Fruit fly (Drosophila melanogaster) whole organism, embryonic: ENCODE results near the gene Chd1.

Experiments
- Ada2b ChIP-seq: fragments of 200-800 bp; sonication (Bioruptor generic); IDR thresholded peaks from 2 replicates; pipeline ENCODE4 v1.3.6; 2022; ENCODE audit warnings: missing biosample characterization, missing genetic modification characterization
- BEAF-32 ChIP-seq: fragments of 200-800 bp; sonication (Bioruptor generic); optimal IDR thresholded peaks from 3 replicates; lab custom pipeline; 2017; ENCODE audit warnings: missing biosample characterization, missing genetic modification characterization, mild to moderate bottlenecking, moderate library complexity, missing genetic modification reagents
- Blimp-1 ChIP-seq: fragments of 200-800 bp; sonication (Bioruptor generic); optimal IDR thresholded peaks from 3 replicates; lab custom pipeline; 2018; ENCODE audit warnings: missing biosample characterization, missing genetic modification characterization, mild to moderate bottlenecking, moderate library complexity, missing genetic modification reagents
- CG10654 ChIP-seq: fragments of 200-800 bp; sonication (Bioruptor generic); optimal IDR thresholded peaks from 2 replicates; lab custom pipeline; 2016; ENCODE audit warnings: missing biosample characterization, missing genetic modification characterization
- CG12659 ChIP-seq: fragments of 200-800 bp; sonication (Bioruptor generic); optimal IDR thresholded peaks from 3 replicates; lab custom pipeline; 2017; ENCODE audit warnings: mild to moderate bottlenecking, missing biosample characterization, missing genetic modification reagents, missing genetic modification characterization
- CG13287 ChIP-seq: fragments of 200-800 bp; sonication (Bioruptor generic); IDR thresholded peaks from 2 replicates; pipeline ENCODE4 v1.3.6; 2022; ENCODE audit warnings: missing biosample characterization, missing genetic modification characterization; ENCODE audit not compliant: partially characterized antibody
- CG14965 ChIP-seq: fragments of 200-800 bp; sonication (Bioruptor generic); optimal IDR thresholded peaks from 2 replicates; lab custom pipeline; 2016; ENCODE audit warnings: missing biosample characterization, missing genetic modification characterization, borderline replicate concordance
- CG18011 ChIP-seq: fragments of 200-800 bp; sonication (Bioruptor generic); optimal IDR thresholded peaks from 2 replicates; lab custom pipeline; 2017; ENCODE audit warnings: missing biosample characterization, missing genetic modification characterization, mild to moderate bottlenecking, moderate library complexity, missing genotype
- CG2875 ChIP-seq: fragments of 200-800 bp; sonication (Bioruptor generic); optimal IDR thresholded peaks from 2 replicates; lab custom pipeline; 2017; ENCODE audit warnings: missing biosample characterization, mild to moderate bottlenecking, missing genetic modification characterization, missing genetic modification reagents
- CG31441 ChIP-seq: fragments of 200-800 bp; sonication (Bioruptor generic); IDR thresholded peaks from 2 replicates; pipeline ENCODE4 v1.3.6; 2022; ENCODE audit warnings: missing biosample characterization, missing genetic modification characterization
- CG4328 ChIP-seq: fragments of 200-800 bp; sonication (Bioruptor generic); optimal IDR thresholded peaks from 3 replicates; lab custom pipeline; 2017; ENCODE audit warnings: missing biosample characterization, missing genetic modification reagents, missing genetic modification characterization
- CG4360 ChIP-seq: fragments of 200-800 bp; sonication (Bioruptor generic); IDR thresholded peaks from 2 replicates; pipeline ENCODE4 v1.3.6; 2022; ENCODE audit warnings: missing biosample characterization, missing genetic modification characterization
- CG5180 ChIP-seq: fragments of 200-800 bp; sonication (Bioruptor generic); optimal IDR thresholded peaks from 3 replicates; lab custom pipeline; 2017; ENCODE audit warnings: missing biosample characterization, missing genetic modification characterization, mild to moderate bottlenecking, moderate library complexity, missing genetic modification reagents
- CG6272 ChIP-seq: fragments of 200-800 bp; sonication (Bioruptor generic); IDR thresholded peaks from 2 replicates; pipeline ENCODE4 v1.3.6; 2022; ENCODE audit warnings: missing biosample characterization, missing genetic modification characterization
- CG7271 ChIP-seq: fragments of 200-800 bp; sonication (Bioruptor generic); optimal IDR thresholded peaks from 2 replicates; lab custom pipeline; 2018; ENCODE audit warnings: missing biosample characterization, mild to moderate bottlenecking, missing genetic modification characterization, moderate library complexity
- CG7963 ChIP-seq: fragments of 200-800 bp; sonication (Bioruptor generic); IDR thresholded peaks from 3 replicates; pipeline ENCODE4 v1.3.6; 2022; ENCODE audit warnings: missing biosample characterization, missing genetic modification characterization; ENCODE audit not compliant: partially characterized antibody
- Chrac-16 ChIP-seq: fragments of 200-800 bp; sonication (Bioruptor generic); optimal IDR thresholded peaks from 3 replicates; lab custom pipeline; 2016; ENCODE audit warnings: missing biosample characterization, missing genetic modification characterization
- Dip3 ChIP-seq: fragments of 200-800 bp; sonication (Bioruptor generic); optimal IDR thresholded peaks from 3 replicates; lab custom pipeline; 2016; ENCODE audit warnings: missing biosample characterization, missing genetic modification characterization
- Doc3 ChIP-seq: fragments of 200-800 bp; sonication (Bioruptor generic); IDR thresholded peaks from 3 replicates; pipeline ENCODE4 v1.3.6; 2022; ENCODE audit warnings: missing biosample characterization, missing genetic modification characterization; ENCODE audit not compliant: partially characterized antibody
- Ets65A ChIP-seq: fragments of 200-800 bp; sonication (Bioruptor generic); peaks from one replicate; lab custom pipeline; 2016; ENCODE audit warnings: missing biosample characterization, missing genetic modification characterization
- HLH54F ChIP-seq: fragments of 200-800 bp; sonication (Bioruptor generic); optimal IDR thresholded peaks from 3 replicates; lab custom pipeline; 2016; ENCODE audit warnings: missing biosample characterization, missing genetic modification characterization
- Hmr ChIP-seq: fragments of 200-800 bp; sonication (Bioruptor generic); optimal IDR thresholded peaks from 3 replicates; lab custom pipeline; 2017; ENCODE audit warnings: mild to moderate bottlenecking, missing biosample characterization, missing genetic modification reagents, missing genetic modification characterization
- Hr3 ChIP-seq: fragments of 200-800 bp; sonication (Bioruptor generic); optimal IDR thresholded peaks from 3 replicates; lab custom pipeline; 2016; ENCODE audit warnings: missing biosample characterization, missing genetic modification characterization
- Lim3 ChIP-seq: fragments of 200-800 bp; sonication (Bioruptor generic); IDR thresholded peaks from 2 replicates; pipeline ENCODE4 v1.3.6; 2022; ENCODE audit warnings: missing biosample characterization, missing genetic modification characterization
- Oaz ChIP-seq: fragments of 200-800 bp; sonication (Bioruptor generic); IDR thresholded peaks from 2 replicates; pipeline ENCODE4 v1.3.6; 2022; ENCODE audit warnings: missing biosample characterization, missing genetic modification characterization
- Opbp ChIP-seq: fragments of 200-800 bp; sonication (Bioruptor generic); IDR thresholded peaks from 3 replicates; pipeline ENCODE4 v1.3.6; 2022; ENCODE audit warnings: missing biosample characterization, missing genetic modification characterization; ENCODE audit not compliant: partially characterized antibody
- Poxn ChIP-seq: fragments of 200-800 bp; sonication (Bioruptor generic); IDR thresholded peaks from 2 replicates; pipeline ENCODE4 v1.3.6; 2022; ENCODE audit warnings: missing biosample characterization, missing genetic modification characterization
- Ptx1 ChIP-seq: fragments of 200-800 bp; sonication (Bioruptor generic); IDR thresholded peaks from 2 replicates; pipeline ENCODE4 v1.3.6; 2022; ENCODE audit warnings: missing biosample characterization, missing genetic modification characterization
- Sry-δ ChIP-seq: fragments of 200-800 bp; sonication (Bioruptor generic); optimal IDR thresholded peaks from 2 replicates; lab custom pipeline; 2016; ENCODE audit warnings: missing biosample characterization, missing genetic modification characterization
- ara ChIP-seq: fragments of 200-800 bp; sonication (Bioruptor generic); IDR thresholded peaks from 2 replicates; pipeline ENCODE4 v1.3.6; 2022; ENCODE audit warnings: missing biosample characterization, missing genetic modification characterization
- ase ChIP-seq: fragments of 200-800 bp; sonication (Bioruptor generic); IDR thresholded peaks from 3 replicates; pipeline ENCODE4 v1.3.6; 2022; ENCODE audit warnings: missing biosample characterization, missing genetic modification characterization
- az2 ChIP-seq: fragments of 200-800 bp; sonication (Bioruptor generic); optimal IDR thresholded peaks from 3 replicates; lab custom pipeline; 2016; ENCODE audit warnings: missing biosample characterization, missing genetic modification characterization
- btn ChIP-seq: fragments of 200-800 bp; sonication (Bioruptor generic); optimal IDR thresholded peaks from 2 replicates; lab custom pipeline; 2016; ENCODE audit warnings: missing biosample characterization, missing genetic modification characterization
- cato ChIP-seq: fragments of 200-800 bp; sonication (Bioruptor generic); optimal IDR thresholded peaks from 2 replicates; lab custom pipeline; 2016; ENCODE audit warnings: missing biosample characterization, missing genetic modification characterization, borderline replicate concordance
- chinmo ChIP-seq: fragments of 200-800 bp; sonication (Bioruptor generic); IDR thresholded peaks from 4 replicates; pipeline ENCODE4 v1.3.6; 2022; ENCODE audit warnings: missing biosample characterization, missing genetic modification characterization; ENCODE audit not compliant: partially characterized antibody
- danr ChIP-seq: fragments of 200-800 bp; sonication (Bioruptor generic); IDR thresholded peaks from 2 replicates; pipeline ENCODE4 v1.3.6; 2022; ENCODE audit warnings: missing biosample characterization, missing genetic modification characterization
- en ChIP-seq: fragments of 200-800 bp; sonication (Bioruptor generic); optimal IDR thresholded peaks from 2 replicates; lab custom pipeline; 2016; ENCODE audit warnings: missing biosample characterization, missing genetic modification characterization
- ftz-f1 ChIP-seq: fragments of 200-800 bp; sonication (Bioruptor generic); optimal IDR thresholded peaks from 2 replicates; lab custom pipeline; 2016; ENCODE audit warnings: missing biosample characterization, missing genetic modification characterization
- gcm2 ChIP-seq: fragments of 200-800 bp; sonication (Bioruptor generic); optimal IDR thresholded peaks from 2 replicates; lab custom pipeline; 2016; ENCODE audit warnings: missing biosample characterization, missing genetic modification characterization
- insv ChIP-seq, 2 experiments: fragments of 200-800 bp; sonication (Bioruptor generic); optimal IDR thresholded peaks; 3 replicates each; lab custom pipeline; 2016 to 2018; ENCODE audit warnings: missing biosample characterization in 2 of 2, missing genetic modification characterization in 2 of 2
- oc ChIP-seq: fragments of 200-800 bp; sonication (Bioruptor generic); optimal IDR thresholded peaks from 2 replicates; lab custom pipeline; 2018; ENCODE audit warnings: missing biosample characterization, mild to moderate bottlenecking, missing genetic modification characterization, moderate library complexity
- sim ChIP-seq: fragments of 200-800 bp; sonication (Bioruptor generic); IDR thresholded peaks from 2 replicates; pipeline ENCODE4 v1.3.6; 2022; ENCODE audit warnings: missing biosample characterization, missing genetic modification characterization
- sr ChIP-seq: fragments of 200-800 bp; sonication (Bioruptor generic); IDR thresholded peaks from 3 replicates; pipeline ENCODE4 v1.3.6; 2022; ENCODE audit warnings: missing biosample characterization, missing genetic modification characterization
- stc ChIP-seq: fragments of 200-800 bp; sonication (Bioruptor generic); IDR thresholded peaks from 2 replicates; pipeline ENCODE4 v1.3.6; 2022; ENCODE audit warnings: missing biosample characterization, missing genetic modification characterization
- sug ChIP-seq: fragments of 200-800 bp; optimal IDR thresholded peaks from 2 replicates; lab custom pipeline; 2019; ENCODE audit warnings: missing biosample characterization, mild to moderate bottlenecking, missing genetic modification characterization, moderate library complexity
- tna ChIP-seq: fragments of 200-800 bp; sonication (Bioruptor generic); IDR thresholded peaks from 2 replicates; pipeline ENCODE4 v1.3.6; 2022; ENCODE audit warnings: missing biosample characterization, missing genetic modification characterization; ENCODE audit not compliant: partially characterized antibody
- trh ChIP-seq: fragments of 200-800 bp; sonication (Bioruptor generic); optimal IDR thresholded peaks from 2 replicates; lab custom pipeline; 2016; ENCODE audit warnings: missing biosample characterization, missing genetic modification characterization
- wek ChIP-seq: fragments of 200-800 bp; sonication (Bioruptor generic); optimal IDR thresholded peaks from 3 replicates; lab custom pipeline; 2018; ENCODE audit warnings: missing biosample characterization, mild to moderate bottlenecking, missing genetic modification characterization, moderate library complexity

The Chd1 gene

DNA sequence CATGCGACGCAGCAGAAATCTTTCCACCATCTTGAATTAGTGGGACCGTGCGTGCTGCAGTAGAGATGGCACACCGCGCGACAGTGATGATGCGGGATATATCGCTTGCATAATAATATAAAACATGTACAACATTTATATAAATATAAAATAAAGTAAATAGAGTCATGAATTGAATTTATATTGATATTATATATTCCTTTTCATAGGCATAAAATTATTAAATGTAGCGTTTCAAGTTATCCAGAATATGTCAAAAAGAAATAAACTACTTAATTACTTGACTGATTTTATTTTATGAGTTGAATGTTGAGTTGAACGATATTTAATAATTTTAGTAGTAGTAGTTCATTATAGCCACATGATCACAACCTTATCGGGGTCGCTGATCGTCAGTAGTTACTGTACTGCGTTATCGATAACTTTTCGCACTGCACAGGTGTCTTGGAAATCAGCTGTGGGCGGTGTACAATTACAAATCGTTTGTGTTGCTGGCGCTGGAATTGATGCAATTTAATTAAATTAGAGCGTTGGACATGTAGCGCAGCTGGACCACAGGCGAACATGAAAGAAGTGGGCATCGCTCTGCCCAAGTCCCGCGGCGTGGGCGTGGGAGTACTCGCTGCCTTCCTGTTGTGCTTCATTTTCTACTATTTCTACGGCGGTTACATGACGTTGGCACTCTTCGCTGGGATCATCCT, at the start of gene Chd1, which contains the start of gene Bem46 (continued):
- peak; percentile 94 for TF ChIP-seq CG12659 (GFP tag; lab: Kevin White, UChicago)
- TF ChIP-seq chinmo (GFP tag; lab: Robert Waterston, UW) = 0 out of 4 replicates have a peak, but pooled peaks have one; percentile 40
- peak; percentile 91 for TF ChIP-seq Ptx1 (GFP tag; lab: Robert Waterston, UW)
- TF ChIP-seq tna (GFP tag; lab: Robert Waterston, UW) = no peak
- TF ChIP-seq ase (GFP tag; lab: Robert Waterston, UW) = peak; percentile 80; the same call in 2 of the 3 replicates
- peak; percentile 48; the same call in 2 of the 3 replicates for TF ChIP-seq sr (GFP tag; lab: Robert Waterston, UW)
- no peak for TF ChIP-seq CG13287 (GFP tag; lab: Robert Waterston, UW)
- TF ChIP-seq CG31441 (GFP tag; lab: Robert Waterston, UW) = no peak; the same call in 1 of the 2 replicates
- TF ChIP-seq CG6272 (GFP tag; lab: Robert Waterston, UW) = peak; percentile 81
- peak; percentile 81 for TF ChIP-seq trh (GFP tag; lab: Kevin White, UChicago)
- TF ChIP-seq insv (GFP tag; optimal IDR thresholded peaks at IDR 0.05; lab: Kevin White, UChicago) = peak in 1 of 2 experiments; percentile 54
- TF ChIP-seq stc (GFP tag; lab: Robert Waterston, UW) = peak; percentile 35; the same call in 1 of the 2 replicates
- TF ChIP-seq Hr3 (GFP tag; lab: Kevin White, UChicago) = peak; percentile 92
- TF ChIP-seq Doc3 (GFP tag; lab: Robert Waterston, UW) = no peak
- no peak for TF ChIP-seq sim
- TF ChIP-seq en (GFP tag; lab: Kevin White, UChicago) = no peak
- TF ChIP-seq btn = no peak
- TF ChIP-seq CG5180 (GFP tag; lab: Kevin White, UChicago) = no peak
- peak; percentile 52 for TF ChIP-seq oc (tag; lab: Kevin White, UChicago)
- TF ChIP-seq CG10654 (GFP tag; lab: Kevin White, UChicago) = peak; percentile 85
- TF ChIP-seq Ada2b (GFP tag; lab: Robert Waterston, UW) = peak; percentile 73
- TF ChIP-seq Oaz (GFP tag; lab: Robert Waterston, UW) = peak; percentile 67
- 0 out of 3 replicates have a peak, but pooled peaks have one; percentile 13 for TF ChIP-seq CG7963 (GFP tag; lab: Robert Waterston, UW)
- TF ChIP-seq cato = peak; percentile 77
- no peak; the same call in 2 of the 3 replicates for TF ChIP-seq Opbp (GFP tag; lab: Robert Waterston, UW)
- peak; percentile 89 for TF ChIP-seq sug (tag; lab: Kevin White, UChicago)
- TF ChIP-seq Dip3 (GFP tag; lab: Kevin White, UChicago) = peak; percentile 74
- no peak for TF ChIP-seq Hmr (GFP tag; lab: Kevin White, UChicago)
- TF ChIP-seq ftz-f1 (GFP tag; lab: Kevin White, UChicago) = peak; percentile 53
- no peak for TF ChIP-seq CG14965
- TF ChIP-seq ara (GFP tag; lab: Robert Waterston, UW) = peak; percentile 4; the same call in 1 of the 2 replicates
- peak; percentile 97 for TF ChIP-seq Ets65A
- TF ChIP-seq CG4360 (GFP tag; lab: Robert Waterston, UW) = 0 out of 2 replicates have a peak, but pooled peaks have one; percentile 36
- TF ChIP-seq CG7271 (tag; lab: Kevin White, UChicago) = peak; percentile 47
- no peak for TF ChIP-seq wek (GFP tag; lab: Kevin White, UChicago)
- peak; percentile 81 for TF ChIP-seq CG4328 (GFP tag; lab: Kevin White, UChicago)
- TF ChIP-seq Poxn (GFP tag; lab: Robert Waterston, UW) = peak; percentile 44; the same call in 1 of the 2 replicates
- no peak for TF ChIP-seq Lim3
- TF ChIP-seq gcm2 = peak; percentile 52
- TF ChIP-seq CG18011 (GFP tag; lab: Kevin White, UChicago) = peak; percentile 69
- no peak for TF ChIP-seq Blimp-1 (GFP tag; lab: Kevin White, UChicago)
- peak; percentile 77 for TF ChIP-seq CG2875 (GFP tag; lab: Kevin White, UChicago)
- peak; percentile 90 for TF ChIP-seq Chrac-16 (GFP tag; lab: Kevin White, UChicago)
- peak; percentile 88 for TF ChIP-seq az2 (GFP tag; lab: Kevin White, UChicago)
- TF ChIP-seq HLH54F (GFP tag; lab: Kevin White, UChicago) = peak; percentile 86
- TF ChIP-seq danr (GFP tag; lab: Robert Waterston, UW) = peak; percentile 74; the same call in 1 of the 2 replicates
- TF ChIP-seq Sry-δ (GFP tag; lab: Kevin White, UChicago) = peak; percentile 54
- peak; percentile 75 for TF ChIP-seq BEAF-32
